Worm (Caenorhabditis elegans) whole organism, L1 larva: Measurements from ENCODE around the gene F55G11.4.
A peak's percentile ranks its signal among the peaks of the same experiment; 100 is the strongest.

Experiments used
- dpl-1 ChIP-seq, 3 experiments: fragments of 150-350 bp in 2 of 3; sonication (generic microtip) in 1 of 3; optimal IDR thresholded peaks; 2 replicates each; lab custom pipeline; 2014 to 2017; ENCODE audit warnings: missing biosample characterization in 3 of 3, missing genetic modification characterization in 3 of 3, missing genetic modification reagents in 3 of 3
- dsc-1 ChIP-seq: sonication (generic microtip); optimal IDR thresholded peaks from 2 replicates; lab custom pipeline; 2016; ENCODE audit warnings: mild to moderate bottlenecking, missing genetic modification characterization, missing compliant biosample characterization
- efl-1 ChIP-seq, 4 experiments: fragments of 150-350 bp; optimal IDR thresholded peaks in 3 of 4; peaks in 1 of 4; 1 replicate in 1 of 4; 2 replicates in 3 of 4; lab custom pipeline; 2014; ENCODE audit warnings: missing biosample characterization in 2 of 4, missing genetic modification characterization in 2 of 4, missing genetic modification reagents in 2 of 4
- efl-3 ChIP-seq: fragments of 200-800 bp; sonication (Bioruptor generic); optimal IDR thresholded peaks from 2 replicates; lab custom pipeline; 2018; ENCODE audit warnings: mild to moderate bottlenecking, missing genetic modification characterization, missing compliant biosample characterization
- egl-13 ChIP-seq: sonication (generic microtip); optimal IDR thresholded peaks from 2 replicates; lab custom pipeline; 2016; ENCODE audit warnings: missing genotype, missing genetic modification reagents, missing genetic modification characterization, missing compliant biosample characterization
- elt-2 ChIP-seq: sonication (generic microtip); optimal IDR thresholded peaks from 2 replicates; lab custom pipeline; 2016; ENCODE audit warnings: missing genetic modification characterization, mild to moderate bottlenecking, inconsistent platforms, missing compliant biosample characterization, missing genetic modification reagents
- fkh-8 ChIP-seq: sonication (generic microtip); optimal IDR thresholded peaks from 2 replicates; lab custom pipeline; 2016; ENCODE audit warnings: mild to moderate bottlenecking, missing genetic modification characterization, missing compliant biosample characterization
- irx-1 ChIP-seq: sonication (generic microtip); optimal IDR thresholded peaks from 2 replicates; lab custom pipeline; 2016; ENCODE audit warnings: missing genetic modification characterization, missing compliant biosample characterization
- lin-13 ChIP-seq: fragments of 150-350 bp; optimal IDR thresholded peaks from 2 replicates; lab custom pipeline; 2014; ENCODE audit warnings: missing biosample characterization, missing genetic modification reagents, missing genetic modification characterization
- lin-35 ChIP-seq, 2 experiments: fragments of 150-350 bp; optimal IDR thresholded peaks; 2 replicates each; lab custom pipeline; 2014; ENCODE audit warnings: missing biosample characterization in 2 of 2, missing genetic modification characterization in 2 of 2, missing genetic modification reagents in 2 of 2
- lir-3 ChIP-seq: sonication (generic microtip); optimal IDR thresholded peaks from 2 replicates; lab custom pipeline; 2016; ENCODE audit warnings: mild to moderate bottlenecking, missing genetic modification characterization, moderate library complexity, missing compliant biosample characterization; ENCODE audit not compliant: poor library complexity
- nhr-237 ChIP-seq: fragments of 150-350 bp; optimal IDR thresholded peaks from 2 replicates; lab custom pipeline; 2014; ENCODE audit warnings: missing biosample characterization, missing genetic modification characterization
- nhr-47 ChIP-seq: sonication (generic microtip); optimal IDR thresholded peaks from 2 replicates; lab custom pipeline; 2016; ENCODE audit warnings: mild to moderate bottlenecking, missing genetic modification characterization, moderate library complexity, missing compliant biosample characterization
- nhr-71 ChIP-seq: sonication (generic microtip); optimal IDR thresholded peaks from 2 replicates; lab custom pipeline; 2016; ENCODE audit warnings: mild to moderate bottlenecking, missing genetic modification characterization, moderate library complexity, missing compliant biosample characterization
- nhr-76 ChIP-seq: sonication (generic microtip); optimal IDR thresholded peaks from 2 replicates; lab custom pipeline; 2017; ENCODE audit warnings: missing biosample characterization, missing genetic modification characterization
- pag-3 ChIP-seq: sonication (generic microtip); optimal IDR thresholded peaks from 2 replicates; lab custom pipeline; 2017; ENCODE audit warnings: missing genetic modification characterization, mild to moderate bottlenecking, missing compliant biosample characterization, antibody characterized with exemption, borderline replicate concordance; ENCODE audit not compliant: insufficient read depth
- pax-3 ChIP-seq: fragments of 200-800 bp; sonication (Bioruptor generic); optimal IDR thresholded peaks from 2 replicates; lab custom pipeline; 2018; ENCODE audit warnings: mild to moderate bottlenecking, missing genetic modification characterization, moderate library complexity, missing compliant biosample characterization
- snu-23 ChIP-seq: sonication (generic microtip); optimal IDR thresholded peaks from 2 replicates; lab custom pipeline; 2016; ENCODE audit warnings: missing genetic modification characterization, missing compliant biosample characterization
- sox-4 ChIP-seq: sonication (generic microtip); optimal IDR thresholded peaks from 2 replicates; lab custom pipeline; 2016; ENCODE audit warnings: missing genetic modification characterization, missing compliant biosample characterization
- sup-37 ChIP-seq: fragments of 200-800 bp; sonication (Bioruptor generic); optimal IDR thresholded peaks from 2 replicates; lab custom pipeline; 2018; ENCODE audit warnings: mild to moderate bottlenecking, missing genetic modification characterization, missing compliant biosample characterization
- tbx-2 ChIP-seq: sonication (generic microtip); optimal IDR thresholded peaks from 2 replicates; lab custom pipeline; 2016; ENCODE audit warnings: missing genetic modification characterization, missing compliant biosample characterization
- tlp-1 ChIP-seq: fragments of 150-350 bp; optimal IDR thresholded peaks from 2 replicates; lab custom pipeline; 2014; ENCODE audit warnings: missing biosample characterization, missing genetic modification characterization
- zag-1 ChIP-seq: fragments of 150-350 bp; optimal IDR thresholded peaks from 2 replicates; lab custom pipeline; 2014; ENCODE audit warnings: missing biosample characterization, missing genetic modification characterization
- ztf-4 ChIP-seq: fragments of 150-350 bp; optimal IDR thresholded peaks from 2 replicates; lab custom pipeline; 2014; ENCODE audit warnings: missing biosample characterization, missing genetic modification characterization

F55G11.4 gene

DNA sequence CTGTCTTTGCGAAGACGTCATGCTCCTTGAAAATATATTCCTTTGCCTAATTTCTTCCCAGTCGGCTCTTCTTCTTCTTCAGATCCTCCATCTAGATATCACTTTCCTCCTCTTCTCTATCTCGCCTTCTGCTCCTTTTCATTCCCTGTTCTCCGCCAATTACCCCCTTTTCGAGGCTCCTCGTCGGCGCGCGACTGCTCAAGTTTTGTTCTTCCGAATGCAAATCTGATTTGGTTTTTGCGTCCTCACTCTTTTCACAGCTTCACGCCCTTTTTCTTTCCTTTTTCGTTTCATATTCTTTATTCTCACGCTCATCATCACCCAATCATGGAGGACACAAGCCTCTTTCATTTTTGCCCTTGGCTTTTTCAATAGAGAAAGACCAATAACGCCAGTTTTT, 43.4 kb downstream of the F55G11.4 start (continued):
- TF ChIP-seq lin-13 (GFP tag; lab: Kevin White, UChicago) = no peak
- no peak for TF ChIP-seq egl-13 (tag; lab: Kevin White, UChicago)
- TF ChIP-seq nhr-47 = no peak
- no peak for TF ChIP-seq zag-1 (tag; lab: Kevin White, UChicago)
- TF ChIP-seq sup-37 (GFP tag; lab: Kevin White, UChicago) = no peak
- no peak for TF ChIP-seq snu-23
- no peak for TF ChIP-seq pag-3
- no peak for TF ChIP-seq nhr-237 (tag; lab: Kevin White, UChicago)
- TF ChIP-seq efl-1 (optimal IDR thresholded peaks at IDR 0.05; lab: Kevin White, UChicago) = no peak
- peak in 1 of 2 experiments; percentile 85 for TF ChIP-seq efl-1 (GFP tag; optimal IDR thresholded peaks at IDR 0.05 in 1 of 2; lab: Kevin White, UChicago)
- no peak for TF ChIP-seq elt-2 (tag; lab: Kevin White, UChicago)

DNA sequence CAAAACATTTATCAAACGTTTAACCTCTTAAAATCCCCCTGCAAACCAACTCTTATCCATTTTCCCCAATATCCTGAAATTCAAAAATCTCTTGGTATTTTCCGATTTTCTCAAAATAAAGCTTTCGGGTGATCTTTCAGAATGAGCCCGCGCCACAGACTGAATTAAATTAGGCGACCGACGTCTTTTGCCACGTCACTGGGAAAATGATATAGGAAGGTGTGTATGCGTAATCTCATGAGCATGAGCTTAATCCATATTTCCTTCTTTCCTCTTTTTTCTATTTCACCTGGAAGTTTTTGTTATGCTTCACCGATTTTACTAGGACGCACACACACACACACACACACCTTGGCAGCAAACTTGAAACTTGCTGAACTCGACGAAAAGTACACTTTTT, 47.6 kb downstream of the F55G11.4 start:
- TF ChIP-seq nhr-71 (tag; lab: Kevin White, UChicago) = peak; percentile 6
- TF ChIP-seq nhr-47 = peak; percentile 40
- TF ChIP-seq fkh-8 (tag; lab: Kevin White, UChicago) = peak; percentile 75
- TF ChIP-seq dsc-1 = peak; percentile 74
- TF ChIP-seq lin-35 (GFP tag; optimal IDR thresholded peaks at IDR 0.05; lab: Kevin White, UChicago) = no peak
- peak; percentile 25 for TF ChIP-seq pax-3 (tag; lab: Kevin White, UChicago)
- TF ChIP-seq dpl-1 (GFP tag; optimal IDR thresholded peaks at IDR 0.05; lab: Kevin White, UChicago) = no peak
- peak; percentile 29 for TF ChIP-seq egl-13 (tag; lab: Kevin White, UChicago)
- TF ChIP-seq, all 84 proteins: peak for 6

DNA sequence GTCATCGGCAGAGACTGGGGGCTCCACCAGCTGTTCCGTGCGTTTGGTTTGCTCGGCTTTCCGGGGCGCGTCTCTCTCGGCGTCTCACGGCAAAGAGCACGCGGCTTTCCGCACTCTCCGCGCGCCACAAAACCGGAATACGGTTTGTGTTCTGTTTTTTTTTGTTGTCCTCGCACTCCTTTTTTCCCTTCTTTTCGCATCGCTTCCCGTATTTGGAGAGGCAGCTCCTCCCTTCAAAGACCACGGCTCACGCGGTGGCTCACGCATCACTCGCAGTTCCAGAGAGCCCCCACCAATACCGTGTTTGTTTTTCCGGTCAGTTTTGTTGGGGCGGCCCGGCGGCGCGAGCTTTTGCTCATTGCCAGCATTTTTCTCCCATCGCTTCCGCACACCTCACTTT, 49.5 kb downstream of the F55G11.4 start:
- TF ChIP-seq efl-3 (GFP tag; lab: Kevin White, UChicago) (no peak), ztf-4 (no peak), tlp-1 (tag; lab: Kevin White, UChicago) (no peak), nhr-76 (tag; lab: Kevin White, UChicago) (no peak), irx-1 (tag; lab: Kevin White, UChicago) (no peak), tbx-2 (tag; lab: Kevin White, UChicago) (no peak), lir-3 (tag; lab: Kevin White, UChicago) (no peak), sox-4 (tag; lab: Kevin White, UChicago) (no peak)
